Worm (Caenorhabditis elegans): ENCODE measurements around the gene srz-100.

DNA sequence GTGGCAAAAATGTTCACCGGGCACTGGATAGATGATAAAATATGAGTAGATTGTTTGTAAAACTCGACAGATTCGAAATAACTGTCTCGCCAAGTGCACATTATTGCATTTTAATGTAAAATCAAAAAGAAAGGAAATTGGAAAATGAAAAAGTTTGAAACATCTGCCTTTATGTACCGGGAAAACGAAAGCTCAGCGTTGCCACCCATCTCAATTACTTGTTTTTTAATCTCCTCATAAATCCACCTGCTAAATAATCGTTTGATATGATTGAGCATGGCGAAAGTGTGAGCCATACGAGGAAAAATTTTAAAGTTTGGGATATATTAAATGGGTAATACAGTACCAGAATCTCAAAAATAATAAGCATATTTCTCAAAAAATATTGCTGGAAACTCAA lies 15.1 kb upstream of the srz-100 start, which contains the start of gene srh-137:
- TF ChIP-seq tra-4 (tag; optimal IDR thresholded peaks at IDR 0.05) = no peak
- no peak for TF ChIP-seq hmbx-1 (tag; optimal IDR thresholded peaks at IDR 0.05)
